Worm (Caenorhabditis elegans): ENCODE results near the gene hrpk-2.

The hrpk-2 gene

DNA sequence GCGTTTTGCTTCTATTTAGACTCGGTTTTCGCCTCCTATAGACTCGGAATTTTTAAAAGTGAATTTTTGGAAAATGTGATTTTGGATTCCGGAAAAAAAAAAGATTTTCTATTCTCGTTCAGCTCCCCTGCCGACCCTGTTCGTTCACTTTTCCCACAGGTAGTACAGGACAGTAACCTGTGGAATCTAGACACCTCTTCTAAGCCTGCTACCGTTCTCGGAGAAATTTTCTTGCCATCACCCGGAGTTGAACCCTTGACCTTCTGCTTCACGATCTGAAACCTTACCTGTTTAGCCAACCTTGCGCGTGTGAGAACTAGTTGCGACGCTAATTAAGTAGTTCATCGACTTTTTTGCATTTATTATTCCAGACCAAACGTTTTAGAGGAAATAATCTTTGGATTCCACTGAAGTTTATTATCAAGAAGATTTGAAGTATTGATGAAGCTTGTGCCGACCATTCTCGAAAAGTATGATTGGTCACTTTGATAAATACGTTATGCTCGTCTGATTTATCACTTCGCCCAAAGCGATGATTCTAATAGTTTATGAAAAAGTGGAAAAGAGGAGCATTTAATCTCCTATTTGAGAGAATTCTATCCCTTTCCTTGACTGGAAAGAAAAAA, 33.1 kb upstream of the hrpk-2 start:
- TF ChIP-seq aptf-2 (GFP tag; conservative IDR thresholded peaks at IDR 0.05) (0 out of 2 replicates have a peak, but pooled peaks have one; percentile 26), F33H1.4 (GFP tag; IDR thresholded peaks at IDR 0.05) (peak; percentile 63), attf-6 (GFP tag; IDR thresholded peaks at IDR 0.05) (peak; percentile 73), pbrm-1 (GFP tag; IDR thresholded peaks at IDR 0.05) (peak; percentile 57; the same call in 1 of the 2 replicates), madf-6 (GFP tag; IDR thresholded peaks at IDR 0.05) (peak; percentile 71), B0261.1 (tag; optimal IDR thresholded peaks at IDR 0.05) (peak; percentile 49), ekl-4 (GFP tag; IDR thresholded peaks at IDR 0.05) (peak; percentile 62; the same call in 1 of the 2 replicates), ceh-58 (GFP tag; IDR thresholded peaks at IDR 0.05) (0 out of 2 replicates have a peak, but pooled peaks have one; percentile 85), hmg-20 (GFP tag; IDR thresholded peaks at IDR 0.05) (peak; percentile 26; the same call in 1 of the 2 replicates), aptf-3 (GFP tag; IDR thresholded peaks at IDR 0.05) (peak; percentile 84; the same call in 1 of the 2 replicates), mcd-1 (GFP tag; IDR thresholded peaks at IDR 0.05) (peak; percentile 42; the same call in 1 of the 2 replicates), lin-26 (GFP tag; IDR thresholded peaks at IDR 0.05) (peak; percentile 86), hmg-1.2 (GFP tag; IDR thresholded peaks at IDR 0.05) (peak; percentile 39), rcor-1 (GFP tag; IDR thresholded peaks at IDR 0.05) (peak; percentile 58), C17E4.6 (GFP tag; IDR thresholded peaks at IDR 0.05) (peak; percentile 61; the same call in 1 of the 2 replicates), egrh-3 (GFP tag; IDR thresholded peaks at IDR 0.05) (peak; percentile 30; the same call in 1 of the 2 replicates), F39B2.1 (GFP tag; IDR thresholded peaks at IDR 0.05) (0 out of 2 replicates have a peak, but pooled peaks have one; percentile 63), attf-3 (GFP tag; conservative IDR thresholded peaks at IDR 0.05) (peak; percentile 47; the same call in 1 of the 2 replicates), ztf-25 (GFP tag; IDR thresholded peaks at IDR 0.05) (0 out of 2 replicates have a peak, but pooled peaks have one; percentile 42), Y95B8A.8 (GFP tag; IDR thresholded peaks at IDR 0.05) (peak; percentile 54; the same call in 1 of the 2 replicates), Y56A3A.18 (GFP tag; IDR thresholded peaks at IDR 0.05) (peak; percentile 54; the same call in 1 of the 2 replicates), tbp1 (GFP tag; optimal IDR thresholded peaks at IDR 0.05) (peak; percentile 71), egl-44 (GFP tag; IDR thresholded peaks at IDR 0.05) (peak; percentile 91), F37B4.10 (GFP tag; IDR thresholded peaks at IDR 0.05) (0 out of 2 replicates have a peak, but pooled peaks have one; percentile 78), cebp-2 (GFP tag; IDR thresholded peaks at IDR 0.05) (0 out of 2 replicates have a peak, but pooled peaks have one; percentile 49), madf-3 (GFP tag; IDR thresholded peaks at IDR 0.05) (peak; percentile 54; the same call in 1 of the 2 replicates), ceh-100 (GFP tag; IDR thresholded peaks at IDR 0.05) (0 out of 2 replicates have a peak, but pooled peaks have one; percentile 12), hsf-1 (GFP tag; IDR thresholded peaks at IDR 0.05) (peak; percentile 75), madf-8 (GFP tag; conservative IDR thresholded peaks at IDR 0.05) (0 out of 2 replicates have a peak, but pooled peaks have one; percentile 9), D2030.7 (GFP tag; IDR thresholded peaks at IDR 0.05) (peak; percentile 87), Y79H2A.3 (GFP tag; conservative IDR thresholded peaks at IDR 0.05) (peak; percentile 63; the same call in 1 of the 2 replicates), rpc-1 (optimal IDR thresholded peaks at IDR 0.05) (peak; percentile 2), rpc-1 (tag; optimal IDR thresholded peaks at IDR 0.05) (peak; percentile 59)

DNA sequence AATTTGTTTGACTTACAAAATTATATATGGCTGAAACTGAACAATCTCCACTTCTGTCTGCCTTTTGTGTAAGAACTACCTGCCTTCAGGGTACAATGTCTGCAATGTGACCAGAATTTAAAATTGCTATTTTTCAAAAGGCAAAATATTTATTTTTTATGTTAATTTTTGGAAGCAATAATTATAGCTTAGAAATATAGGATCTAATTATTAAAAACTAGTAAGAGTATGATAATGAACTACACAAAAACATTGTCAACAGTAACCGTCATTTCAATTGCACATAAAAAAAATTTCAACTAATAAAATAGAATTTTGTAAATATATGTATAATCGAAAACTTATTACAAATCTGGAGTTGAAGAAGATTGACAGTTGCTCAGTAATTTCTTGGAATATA, 30.0 kb upstream of the hrpk-2 start, which contains the start of gene C29E4.9:
C29E4.9 (minus strand) TSS at position 101 of the 400 bp plus-strand sequence.
- TF ChIP-seq F57A8.1 (GFP tag; optimal IDR thresholded peaks at IDR 0.05) (no peak), bed-2 (GFP tag; IDR thresholded peaks at IDR 0.05) (no peak), zim-3 (tag; optimal IDR thresholded peaks at IDR 0.05) (no peak), snpc-3.4 (tag; optimal IDR thresholded peaks at IDR 0.05) (no peak), ztf-28 (GFP tag; IDR thresholded peaks at IDR 0.05) (no peak), snpc-1.3 (tag; optimal IDR thresholded peaks at IDR 0.05; ENCODE audit: insufficient read depth) (no peak), die-1 (tag; optimal IDR thresholded peaks at IDR 0.05) (no peak), lsl-1 (GFP tag; optimal IDR thresholded peaks at IDR 0.05) (no peak), pha-4 (tag; optimal IDR thresholded peaks at IDR 0.05) (no peak), nfyb-1 (GFP tag; IDR thresholded peaks at IDR 0.05) (no peak), T26A5.8 (tag; optimal IDR thresholded peaks at IDR 0.05) (no peak), Y67H2A.10 (GFP tag; conservative IDR thresholded peaks at IDR 0.05) (no peak), mcd-1 (GFP tag; IDR thresholded peaks at IDR 0.05) (no peak), nhr-27 (tag; optimal IDR thresholded peaks at IDR 0.05) (no peak), ekl-4 (GFP tag; IDR thresholded peaks at IDR 0.05) (no peak)

Data from whole organism, young adult.